Fruit fly (Drosophila melanogaster): Measurements from ENCODE around the gene stai.

Gene stai

DNA sequence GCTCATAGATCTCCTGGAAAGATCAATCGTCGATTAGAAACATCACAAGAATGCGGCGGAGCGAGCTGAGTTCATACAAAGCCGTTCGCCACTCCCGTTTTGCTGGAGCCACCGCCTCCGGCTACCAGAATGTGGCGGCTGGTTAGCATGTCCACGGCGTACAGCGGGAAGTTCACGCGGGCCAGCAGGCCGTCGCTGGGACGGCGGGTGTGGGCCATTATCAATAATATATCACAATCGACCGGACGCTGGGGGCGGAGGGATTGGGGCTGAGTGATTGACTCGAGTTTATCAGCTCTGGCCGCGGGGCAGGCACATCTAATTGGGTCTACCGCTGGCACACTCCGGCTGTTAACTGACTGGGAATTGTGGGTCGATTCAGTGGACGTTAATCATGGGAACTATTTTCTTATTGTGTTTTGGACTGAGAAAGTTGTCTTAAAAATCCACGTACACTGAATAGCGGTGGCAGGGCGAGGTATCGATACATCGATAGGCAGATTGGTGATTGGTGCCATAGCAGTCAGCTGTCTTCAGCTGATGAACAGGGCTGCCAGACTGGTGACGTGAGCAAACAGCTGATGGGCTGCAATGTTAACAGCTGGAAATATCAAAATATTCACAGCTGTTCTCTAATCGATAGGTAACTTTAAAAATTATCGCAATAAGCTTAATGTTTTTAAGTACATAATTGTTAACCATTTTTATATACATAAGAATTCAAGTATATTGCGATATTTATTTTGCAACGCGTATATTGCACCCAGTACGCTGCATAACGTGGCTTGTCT, 1.5 kb upstream of the stai start, which contains the start of gene CG9175 (continued):
- TF ChIP-seq CG8924 (tag; optimal IDR thresholded peaks at IDR 0.05) (peak; percentile 72), grn (GFP tag; optimal IDR thresholded peaks at IDR 0.05) (no peak), Nf-YB (GFP tag; optimal IDR thresholded peaks at IDR 0.05) (peak; percentile 40), HmgD (GFP tag; optimal IDR thresholded peaks at IDR 0.05) (peak; percentile 73), chinmo (GFP tag; IDR thresholded peaks at IDR 0.05; ENCODE audit: partially characterized antibody) (peak; percentile 99), luna (GFP tag; optimal IDR thresholded peaks at IDR 0.05) (peak; percentile 5), CG10274 (GFP tag; optimal IDR thresholded peaks at IDR 0.05) (no peak), CG8765 (GFP tag; IDR thresholded peaks at IDR 0.05) (no peak), pnt (GFP tag; optimal IDR thresholded peaks at IDR 0.05) (peak; percentile 12), CG16863 (GFP tag; optimal IDR thresholded peaks at IDR 0.05) (no peak), Deaf1 (tag; optimal IDR thresholded peaks at IDR 0.05) (peak; percentile 29), tap (tag; optimal IDR thresholded peaks at IDR 0.05) (peak; percentile 42), CG17385 (GFP tag; optimal IDR thresholded peaks at IDR 0.05) (no peak), h (optimal IDR thresholded peaks at IDR 0.05) (no peak), Camta (GFP tag; optimal IDR thresholded peaks at IDR 0.05) (peak; percentile 3), hb (GFP tag; IDR thresholded peaks at IDR 0.05; ENCODE audit: partially characterized antibody) (peak; percentile 93), ara (GFP tag; IDR thresholded peaks at IDR 0.05) (no peak), CTCF (GFP tag; optimal IDR thresholded peaks at IDR 0.05) (no peak), chm (GFP tag; IDR thresholded peaks at IDR 0.05) (peak; percentile 41; the same call in 1 of the 2 replicates), Dref (GFP tag; IDR thresholded peaks at IDR 0.05) (peak; percentile 100), Elba2 (GFP tag; optimal IDR thresholded peaks at IDR 0.05) (peak; percentile 97), CG7839 (tag; optimal IDR thresholded peaks at IDR 0.05) (peak; percentile 29), zfh1 (GFP tag; IDR thresholded peaks at IDR 0.05) (peak; percentile 4; the same call in 1 of the 3 replicates), lilli (GFP tag; optimal IDR thresholded peaks at IDR 0.05) (peak; percentile 41), crc (GFP tag; optimal IDR thresholded peaks at IDR 0.05) (no peak), fd102C (GFP tag; optimal IDR thresholded peaks at IDR 0.05) (no peak), CG34376 (GFP tag; optimal IDR thresholded peaks at IDR 0.05) (peak; percentile 60), sima (GFP tag; optimal IDR thresholded peaks at IDR 0.05) (no peak), E2f2 (GFP tag; IDR thresholded peaks at IDR 0.05) (peak; percentile 55; the same call in 1 of the 2 replicates), CG9797 (GFP tag; optimal IDR thresholded peaks at IDR 0.05) (peak; percentile 57), D19B (GFP tag; optimal IDR thresholded peaks at IDR 0.05) (no peak), CG10979 (tag; optimal IDR thresholded peaks at IDR 0.05) (no peak), Dad (GFP tag; optimal IDR thresholded peaks at IDR 0.05) (peak; percentile 46), B-H2 (GFP tag; optimal IDR thresholded peaks at IDR 0.05) (peak; percentile 65), CG9727 (GFP tag; optimal IDR thresholded peaks at IDR 0.05) (peak; percentile 38), CG2129 (GFP tag; IDR thresholded peaks at IDR 0.05; ENCODE audit: partially characterized antibody) (peak; percentile 89), sisA (GFP tag; IDR thresholded peaks at IDR 0.05) (no peak), CG17328 (GFP tag; IDR thresholded peaks at IDR 0.05) (no peak), scrt (GFP tag; optimal IDR thresholded peaks at IDR 0.05) (no peak), CG4854 (GFP tag; optimal IDR thresholded peaks at IDR 0.05) (peak; percentile 14), CG16815 (GFP tag; optimal IDR thresholded peaks at IDR 0.05) (no peak), NfI (GFP tag; optimal IDR thresholded peaks at IDR 0.05) (peak; percentile 56), CG2712 (tag; optimal IDR thresholded peaks at IDR 0.05) (peak; percentile 45), abd-A (tag; optimal IDR thresholded peaks at IDR 0.05) (peak; percentile 62), zen2 (GFP tag; IDR thresholded peaks at IDR 0.05; ENCODE audit: partially characterized antibody) (peak; percentile 95), CG3847 (GFP tag; IDR thresholded peaks at IDR 0.05) (peak; percentile 84), CG15601 (tag; optimal IDR thresholded peaks at IDR 0.05) (peak; percentile 61), H2.0 (GFP tag; IDR thresholded peaks at IDR 0.05) (no peak), Poxn (GFP tag; IDR thresholded peaks at IDR 0.05) (no peak), her (GFP tag; optimal IDR thresholded peaks at IDR 0.05) (peak; percentile 72)

All from whole organism, embryonic.